Fruit fly (Drosophila melanogaster) whole organism, embryonic: ENCODE results near the gene CG10834.

Experiments used
- B-H1 ChIP-seq: fragments of 200-800 bp; sonication (Bioruptor generic); IDR thresholded peaks from 3 replicates; pipeline ENCODE4 v1.3.6; 2022; ENCODE audit warnings: missing biosample characterization, missing genetic modification characterization
- BEAF-32 ChIP-seq: fragments of 200-800 bp; sonication (Bioruptor generic); optimal IDR thresholded peaks from 3 replicates; lab custom pipeline; 2017; ENCODE audit warnings: missing biosample characterization, missing genetic modification characterization, mild to moderate bottlenecking, moderate library complexity, missing genetic modification reagents
- CG10321 ChIP-seq: fragments of 200-800 bp; sonication (Bioruptor generic); IDR thresholded peaks from 2 replicates; pipeline ENCODE4 v1.3.6; 2022; ENCODE audit warnings: missing biosample characterization, missing genetic modification characterization
- CG11398 ChIP-seq: fragments of 200-800 bp; sonication (Bioruptor generic); optimal IDR thresholded peaks from 2 replicates; lab custom pipeline; 2016; ENCODE audit warnings: missing biosample characterization, missing genetic modification characterization
- CG11695 ChIP-seq: fragments of 200-800 bp; sonication (Bioruptor generic); IDR thresholded peaks from 3 replicates; pipeline ENCODE4 v1.3.6; 2022; ENCODE audit warnings: missing biosample characterization, missing genetic modification characterization
- CG12071 ChIP-seq: fragments of 200-800 bp; sonication (Bioruptor generic); optimal IDR thresholded peaks from 3 replicates; lab custom pipeline; 2018; ENCODE audit warnings: missing biosample characterization, mild to moderate bottlenecking, missing genetic modification characterization
- CG12236 ChIP-seq: fragments of 200-800 bp; sonication (Bioruptor generic); optimal IDR thresholded peaks from 2 replicates; lab custom pipeline; 2016; ENCODE audit warnings: missing biosample characterization, missing genetic modification characterization
- CG13775 ChIP-seq: fragments of 200-800 bp; sonication (Bioruptor generic); optimal IDR thresholded peaks from 3 replicates; lab custom pipeline; 2017; ENCODE audit warnings: missing biosample characterization, mild to moderate bottlenecking, missing genetic modification characterization
- CG13894 ChIP-seq: fragments of 200-800 bp; sonication (Bioruptor generic); optimal IDR thresholded peaks from 3 replicates; lab custom pipeline; 2018; ENCODE audit warnings: missing biosample characterization, mild to moderate bottlenecking, missing genetic modification characterization, moderate library complexity
- CG14965 ChIP-seq: fragments of 200-800 bp; sonication (Bioruptor generic); optimal IDR thresholded peaks from 2 replicates; lab custom pipeline; 2016; ENCODE audit warnings: missing biosample characterization, missing genetic modification characterization, borderline replicate concordance
- CG1603 ChIP-seq: fragments of 200-800 bp; sonication (Bioruptor generic); optimal IDR thresholded peaks from 2 replicates; lab custom pipeline; 2019; ENCODE audit warnings: missing biosample characterization, mild to moderate bottlenecking, missing genetic modification characterization, moderate library complexity
- CG16779 ChIP-seq: fragments of 200-800 bp; sonication (Bioruptor generic); IDR thresholded peaks from 2 replicates; pipeline ENCODE4 v1.3.6; 2022; ENCODE audit warnings: missing biosample characterization, missing genetic modification characterization
- CG18764 ChIP-seq: fragments of 200-800 bp; sonication (Bioruptor generic); optimal IDR thresholded peaks from 3 replicates; lab custom pipeline; 2016; ENCODE audit warnings: missing biosample characterization, missing genetic modification characterization
- CG2199 ChIP-seq: fragments of 200-800 bp; sonication (Bioruptor generic); IDR thresholded peaks from 3 replicates; pipeline ENCODE4 v1.3.6; 2022; ENCODE audit warnings: missing biosample characterization, missing genetic modification characterization
- CG6254 ChIP-seq: fragments of 200-800 bp; sonication (Bioruptor generic); optimal IDR thresholded peaks from 3 replicates; lab custom pipeline; 2017; ENCODE audit warnings: mild to moderate bottlenecking, missing biosample characterization, missing genetic modification reagents, missing genetic modification characterization
- CG7839 ChIP-seq: fragments of 200-800 bp; sonication (Bioruptor generic); optimal IDR thresholded peaks from 3 replicates; lab custom pipeline; 2018; ENCODE audit warnings: missing biosample characterization, mild to moderate bottlenecking, missing genetic modification characterization, moderate library complexity
- CG8290 ChIP-seq, 3 experiments: fragments of 200-800 bp; sonication (Bioruptor generic); optimal IDR thresholded peaks; 2 replicates each; lab custom pipeline; 2016 to 2019; ENCODE audit warnings: missing biosample characterization in 3 of 3, missing genetic modification characterization in 3 of 3, mild to moderate bottlenecking in 2 of 3, moderate library complexity in 1 of 3
- CG9797 ChIP-seq: fragments of 200-800 bp; sonication (Bioruptor generic); optimal IDR thresholded peaks from 3 replicates; lab custom pipeline; 2018; ENCODE audit warnings: missing biosample characterization, mild to moderate bottlenecking, missing genetic modification characterization
- D19A ChIP-seq: fragments of 200-800 bp; optimal IDR thresholded peaks from 3 replicates; lab custom pipeline; 2019; ENCODE audit warnings: missing biosample characterization, mild to moderate bottlenecking, missing genetic modification characterization, moderate library complexity
- Drgx ChIP-seq: fragments of 200-800 bp; sonication (Bioruptor generic); IDR thresholded peaks from 2 replicates; pipeline ENCODE4 v1.3.6; 2022; ENCODE audit warnings: missing biosample characterization, missing genetic modification characterization
- Ets65A ChIP-seq: fragments of 200-800 bp; sonication (Bioruptor generic); peaks from one replicate; lab custom pipeline; 2016; ENCODE audit warnings: missing biosample characterization, missing genetic modification characterization
- Hr51 ChIP-seq, 2 experiments: fragments of 200-800 bp; sonication (Bioruptor generic); optimal IDR thresholded peaks; 2 replicates in 1 of 2; 3 replicates in 1 of 2; lab custom pipeline; 2016 to 2018; ENCODE audit warnings: missing biosample characterization in 2 of 2, missing genetic modification characterization in 2 of 2, mild to moderate bottlenecking in 1 of 2, moderate library complexity in 1 of 2
- Kr ChIP-seq: fragments of 200-800 bp; sonication (Bioruptor generic); optimal IDR thresholded peaks from 2 replicates; lab custom pipeline; 2017; ENCODE audit warnings: missing biosample characterization, mild to moderate bottlenecking, missing genetic modification characterization
- Med ChIP-seq: fragments of 200-800 bp; sonication (Bioruptor generic); peaks from one replicate; lab custom pipeline; 2016; ENCODE audit warnings: missing biosample characterization, missing genetic modification characterization, mild to moderate bottlenecking, inconsistent platforms, moderate library complexity
- ap ChIP-seq: fragments of 200-800 bp; sonication (Bioruptor generic); IDR thresholded peaks from 2 replicates; pipeline ENCODE4 v1.3.6; 2022; ENCODE audit warnings: missing biosample characterization, missing genetic modification characterization
- bsh ChIP-seq, 2 experiments: fragments of 200-800 bp; sonication (Bioruptor generic); optimal IDR thresholded peaks; 2 replicates each; lab custom pipeline; 2017 to 2018; ENCODE audit warnings: mild to moderate bottlenecking in 2 of 2, missing biosample characterization in 2 of 2, missing genetic modification characterization in 2 of 2, moderate library complexity in 1 of 2
- cad ChIP-seq: fragments of >200 bp; optimal IDR thresholded peaks from 2 replicates; lab custom pipeline; 2017; ENCODE audit warnings: missing biosample characterization, missing genetic modification characterization
- chinmo ChIP-seq: fragments of 200-800 bp; sonication (Bioruptor generic); IDR thresholded peaks from 4 replicates; pipeline ENCODE4 v1.3.6; 2022; ENCODE audit warnings: missing biosample characterization, missing genetic modification characterization; ENCODE audit not compliant: partially characterized antibody
- crol ChIP-seq: fragments of 200-800 bp; sonication (Bioruptor generic); IDR thresholded peaks from 2 replicates; pipeline ENCODE4 v1.3.6; 2022; ENCODE audit warnings: missing biosample characterization, missing genetic modification characterization
- ewg ChIP-seq: fragments of 200-800 bp; sonication (Bioruptor generic); optimal IDR thresholded peaks from 3 replicates; lab custom pipeline; 2017; ENCODE audit warnings: mild to moderate bottlenecking, missing biosample characterization, missing genetic modification reagents, missing genetic modification characterization
- h ChIP-seq: fragments of >200 bp; optimal IDR thresholded peaks from 2 replicates; lab custom pipeline; 2017
- her ChIP-seq: fragments of 200-800 bp; sonication (Bioruptor generic); optimal IDR thresholded peaks from 2 replicates; lab custom pipeline; 2016; ENCODE audit warnings: missing biosample characterization, missing genetic modification characterization
- lola ChIP-seq, 3 experiments: fragments of >200 bp in 2 of 3; fragments of 200-800 bp in 1 of 3; sonication (Bioruptor generic) in 1 of 3; optimal IDR thresholded peaks; 2 replicates each; lab custom pipeline; 2017 to 2019; ENCODE audit warnings: missing biosample characterization in 3 of 3, missing genetic modification characterization in 3 of 3, mild to moderate bottlenecking in 1 of 3, moderate library complexity in 1 of 3
- nom ChIP-seq: fragments of 200-800 bp; sonication (Bioruptor generic); optimal IDR thresholded peaks from 2 replicates; lab custom pipeline; 2017; ENCODE audit warnings: missing biosample characterization, missing genetic modification characterization, mild to moderate bottlenecking, moderate library complexity, missing genetic modification reagents
- onecut ChIP-seq: fragments of 200-800 bp; sonication (Bioruptor generic); IDR thresholded peaks from 2 replicates; pipeline ENCODE4 v1.3.6; 2022; ENCODE audit warnings: missing biosample characterization, missing genetic modification characterization
- phol ChIP-seq: fragments of 200-800 bp; sonication (Bioruptor generic); optimal IDR thresholded peaks from 3 replicates; lab custom pipeline; 2018; ENCODE audit warnings: missing biosample characterization, mild to moderate bottlenecking, missing genetic modification characterization, moderate library complexity
- pzg ChIP-seq: fragments of 200-800 bp; sonication (Bioruptor generic); optimal IDR thresholded peaks from 3 replicates; lab custom pipeline; 2018; ENCODE audit warnings: missing biosample characterization, mild to moderate bottlenecking, missing genetic modification characterization, moderate library complexity
- row ChIP-seq: fragments of 200-800 bp; sonication (Bioruptor generic); IDR thresholded peaks from 3 replicates; pipeline ENCODE4 v1.3.6; 2022; ENCODE audit warnings: missing biosample characterization, missing genetic modification characterization
- scrt ChIP-seq: fragments of 200-800 bp; sonication (Bioruptor generic); optimal IDR thresholded peaks from 2 replicates; lab custom pipeline; 2018; ENCODE audit warnings: missing biosample characterization, mild to moderate bottlenecking, missing genetic modification characterization, moderate library complexity
- sens ChIP-seq: fragments of 200-800 bp; sonication (Bioruptor generic); peaks from one replicate; lab custom pipeline; 2016; ENCODE audit warnings: missing biosample characterization, missing genetic modification characterization
- stc ChIP-seq: fragments of 200-800 bp; sonication (Bioruptor generic); IDR thresholded peaks from 2 replicates; pipeline ENCODE4 v1.3.6; 2022; ENCODE audit warnings: missing biosample characterization, missing genetic modification characterization
- zen ChIP-seq: fragments of 200-800 bp; sonication (Bioruptor generic); optimal IDR thresholded peaks from 3 replicates; lab custom pipeline; 2018; ENCODE audit warnings: missing biosample characterization, mild to moderate bottlenecking, missing genetic modification characterization, moderate library complexity

CG10834 gene

dm6 chr2L:22107204-22107603 is at the start of gene CG10834:
Gene CG10834, minus strand, starts transcription at chr2L:22107304.
- TF ChIP-seq CG11695 (GFP tag; lab: Robert Waterston, UW): no peak
- TF ChIP-seq CG12236 (GFP tag; lab: Kevin White, UChicago): no peak
- TF ChIP-seq ap: no peak

DNA sequence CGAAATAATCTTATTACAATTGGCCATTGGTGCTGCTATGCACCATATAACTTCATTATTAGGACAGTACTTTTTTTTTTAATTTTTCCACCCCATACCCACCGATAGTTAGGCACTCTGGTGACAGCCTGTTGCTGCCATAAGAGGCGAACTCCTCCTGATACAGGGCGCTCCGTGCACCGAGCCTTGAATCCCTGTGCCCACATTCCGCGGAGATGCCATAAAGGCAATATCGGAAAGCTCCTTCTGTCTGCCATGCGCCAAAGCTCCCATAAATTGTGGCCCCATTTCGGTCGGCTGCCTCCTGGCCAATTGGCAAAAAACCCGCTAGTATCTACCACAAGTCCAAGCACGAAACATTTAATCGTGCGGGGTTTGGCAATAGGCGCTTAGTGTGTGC is 46.1 kb upstream of the CG10834 start:
- TF ChIP-seq D19A: peak; percentile 52
- TF ChIP-seq chinmo: 0 out of 4 replicates have a peak, but pooled peaks have one; percentile 25
- TF ChIP-seq ewg (GFP tag; lab: Kevin White, UChicago): peak; percentile 71
- no peak for TF ChIP-seq stc (GFP tag; lab: Robert Waterston, UW)
- no peak for TF ChIP-seq phol (tag; lab: Kevin White, UChicago)
- peak; percentile 46; the same call in 1 of the 2 replicates for TF ChIP-seq CG16779
- TF ChIP-seq onecut (GFP tag; lab: Robert Waterston, UW): peak; percentile 65
- no peak for TF ChIP-seq CG11398 (GFP tag; lab: Kevin White, UChicago)
- no peak for TF ChIP-seq bsh (GFP tag; optimal IDR thresholded peaks at IDR 0.05; lab: Kevin White, UChicago)
- no peak for TF ChIP-seq h (lab: Kevin White, UChicago)
- TF ChIP-seq Kr (GFP tag; lab: Kevin White, UChicago): no peak
- TF ChIP-seq CG6254 (GFP tag; lab: Kevin White, UChicago): peak; percentile 95
- TF ChIP-seq CG2199 (GFP tag; lab: Robert Waterston, UW): 0 out of 3 replicates have a peak, but pooled peaks have one; percentile 36
- TF ChIP-seq Med (GFP tag; lab: Kevin White, UChicago): peak; percentile 20
- peak; percentile 97 for TF ChIP-seq scrt (GFP tag; lab: Kevin White, UChicago)
- no peak for TF ChIP-seq crol
- TF ChIP-seq Ets65A: peak; percentile 2
- TF ChIP-seq Drgx (GFP tag; lab: Robert Waterston, UW): 0 out of 2 replicates have a peak, but pooled peaks have one; percentile 29
- no peak for TF ChIP-seq nom
- peak; percentile 19 for TF ChIP-seq CG13894 (tag; lab: Kevin White, UChicago)
- no peak for TF ChIP-seq BEAF-32 (GFP tag; lab: Kevin White, UChicago)
- peak; percentile 11 for TF ChIP-seq cad (GFP tag; lab: Kevin White, UChicago)
- TF ChIP-seq pzg (GFP tag; lab: Kevin White, UChicago): peak; percentile 21
- TF ChIP-seq CG14965 (GFP tag; lab: Kevin White, UChicago): no peak
- TF ChIP-seq B-H1 (GFP tag; lab: Robert Waterston, UW): no peak
- TF ChIP-seq CG8290 (GFP tag; optimal IDR thresholded peaks at IDR 0.05; lab: Kevin White, UChicago): no peak
- TF ChIP-seq CG8290 (tag; optimal IDR thresholded peaks at IDR 0.05; lab: Kevin White, UChicago): peak in 1 of 2 experiments; percentile 1

- TF ChIP-seq CG13775 (no peak), Hr51 (GFP tag; optimal IDR thresholded peaks at IDR 0.05; lab: Kevin White, UChicago) (no peak), CG18764 (GFP tag; lab: Kevin White, UChicago) (no peak), row (GFP tag; lab: Robert Waterston, UW) (no peak), CG12071 (no peak), CG1603 (no peak), CG7839 (no peak), cad (GFP tag; lab: Kevin White, UChicago) (peak; percentile 43), sens (GFP tag; lab: Kevin White, UChicago) (peak; percentile 45), lola (GFP tag; optimal IDR thresholded peaks at IDR 0.05; lab: Kevin White, UChicago) (no peak), zen (tag; lab: Kevin White, UChicago) (peak; percentile 90), CG10321 (GFP tag; lab: Robert Waterston, UW) (no peak), CG9797 (GFP tag; lab: Kevin White, UChicago) (no peak), her (GFP tag; lab: Kevin White, UChicago) (no peak)
Measured at dm6 chr2L:22151323-22151722, 44.2 kb upstream of the CG10834 start, which contains the start of gene dunk. Gene dunk, plus strand, starts transcription at chr2L:22151623.
